Fruit fly (Drosophila melanogaster): ENCODE results near the gene CG3706.

- TF ChIP-seq CG11093 (GFP tag; IDR thresholded peaks at IDR 0.05) (no peak), CG7839 (tag; optimal IDR thresholded peaks at IDR 0.05) (no peak)
These were observed 3.6 kb upstream of the CG3706 start for dm6 chrX:935901-936207.

All from whole organism, embryonic.